Fruit fly (Drosophila melanogaster) whole organism, wandering third instar larva: Measurements from ENCODE around the gene ppk19.

ENCODE experiments used
- CrebA ChIP-seq: fragments of 200-800 bp; sonication (Bioruptor generic); optimal IDR thresholded peaks from 2 replicates; lab custom pipeline; 2016; ENCODE audit warnings: missing biosample characterization, mild to moderate bottlenecking, missing genetic modification characterization, borderline replicate concordance
- GATAd ChIP-seq: sonication (Bioruptor generic); optimal IDR thresholded peaks from 2 replicates; lab custom pipeline; 2016; ENCODE audit warnings: missing biosample characterization, missing genetic modification characterization
- N ChIP-seq: fragments of >200 bp; optimal IDR thresholded peaks from 2 replicates; lab custom pipeline; 2018; ENCODE audit warnings: missing biosample characterization, missing external identifiers, missing genetic modification characterization
- OdsH ChIP-seq: fragments of 200-800 bp; sonication (Bioruptor generic); optimal IDR thresholded peaks from 2 replicates; lab custom pipeline; 2016; ENCODE audit warnings: missing biosample characterization, mild to moderate bottlenecking, missing genetic modification characterization
- dmrt93B ChIP-seq: fragments of 200-800 bp; sonication (Bioruptor generic); optimal IDR thresholded peaks from 2 replicates; lab custom pipeline; 2018; ENCODE audit warnings: missing biosample characterization, mild to moderate bottlenecking, missing genetic modification characterization
- ey ChIP-seq: fragments of 200-800 bp; sonication (Bioruptor generic); optimal IDR thresholded peaks from 2 replicates; lab custom pipeline; 2016; ENCODE audit warnings: missing biosample characterization, missing genetic modification characterization
- jim ChIP-seq: fragments of 175-275, 200-325 bp; sonication (Bioruptor generic); optimal IDR thresholded peaks from 2 replicates; lab custom pipeline; 2016; ENCODE audit warnings: missing biosample characterization, mild to moderate bottlenecking, missing genetic modification characterization
- lola ChIP-seq: fragments of >200 bp; optimal IDR thresholded peaks from 2 replicates; lab custom pipeline; 2017; ENCODE audit warnings: missing biosample characterization, missing genetic modification characterization
- pan ChIP-seq: fragments of >200 bp; optimal IDR thresholded peaks from 2 replicates; lab custom pipeline; 2017
- psq ChIP-seq: fragments of 200-800 bp; sonication (Bioruptor generic); optimal IDR thresholded peaks from 3 replicates; lab custom pipeline; 2017; ENCODE audit warnings: missing biosample characterization, mild to moderate bottlenecking, missing genetic modification characterization, moderate library complexity
- rgr ChIP-seq: fragments of 200-800 bp; sonication (Bioruptor generic); optimal IDR thresholded peaks from 3 replicates; lab custom pipeline; 2016; ENCODE audit warnings: missing biosample characterization, mild to moderate bottlenecking, missing genetic modification characterization
- sage ChIP-seq: fragments of 200-800 bp; sonication (Bioruptor generic); optimal IDR thresholded peaks from 2 replicates; lab custom pipeline; 2016; ENCODE audit warnings: missing biosample characterization, mild to moderate bottlenecking, missing genetic modification characterization
- sv ChIP-seq: fragments of 200-800 bp; sonication (Bioruptor generic); optimal IDR thresholded peaks from 3 replicates; lab custom pipeline; 2016; ENCODE audit warnings: missing biosample characterization, missing genetic modification characterization

DNA sequence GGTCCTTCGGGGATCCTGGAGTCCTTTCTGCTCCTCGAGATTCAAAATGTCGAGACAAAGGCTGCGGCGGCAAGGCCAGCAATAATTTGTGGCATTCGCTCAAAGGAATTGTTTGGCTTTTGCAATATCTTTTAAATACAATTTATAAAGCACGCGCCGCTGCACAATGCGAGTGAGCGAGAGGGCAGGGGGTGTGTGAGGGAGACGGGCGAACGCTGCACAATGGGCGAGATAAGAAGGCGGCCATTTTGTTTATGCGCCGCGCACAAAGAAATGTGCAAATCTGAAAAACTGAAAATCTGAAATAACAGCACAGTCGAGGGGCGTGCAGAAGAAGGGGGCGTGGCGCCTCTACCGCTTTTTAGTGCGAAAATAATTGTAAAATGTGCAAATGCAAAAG is 36.1 kb downstream of the ppk19 start:
- TF ChIP-seq rgr (GFP tag; lab: Kevin White, UChicago) (no peak), pan (lab: Kevin White, UChicago) (no peak), OdsH (GFP tag; lab: Kevin White, UChicago) (no peak), sv (GFP tag; lab: Kevin White, UChicago) (no peak), ey (GFP tag; lab: Kevin White, UChicago) (no peak), psq (GFP tag; lab: Kevin White, UChicago) (no peak), lola (GFP tag; lab: Kevin White, UChicago) (no peak), N (GFP tag; lab: Kevin White, UChicago) (no peak), sage (no peak), GATAd (GFP tag; lab: Kevin White, UChicago) (no peak), jim (GFP tag; lab: Kevin White, UChicago) (no peak), CrebA (no peak), dmrt93B (no peak)
